Fruit fly (Drosophila melanogaster) whole organism, wandering third instar larva: ENCODE measurements around the gene asp.

Experiments used
- Jra ChIP-seq: sonication (Bioruptor generic); optimal IDR thresholded peaks from 2 replicates; lab custom pipeline; 2016; ENCODE audit warnings: missing biosample characterization, missing genetic modification characterization
- N ChIP-seq: fragments of >200 bp; optimal IDR thresholded peaks from 2 replicates; lab custom pipeline; 2018; ENCODE audit warnings: missing biosample characterization, missing external identifiers, missing genetic modification characterization
- Sp1 ChIP-seq: fragments of 200-800 bp; sonication (Bioruptor generic); optimal IDR thresholded peaks from 3 replicates; lab custom pipeline; 2019; ENCODE audit warnings: missing biosample characterization, mild to moderate bottlenecking, missing genetic modification characterization, moderate library complexity
- dl ChIP-seq, 2 experiments: fragments of 175-275, 200-275 bp in 1 of 2; fragments of 200-275 bp in 1 of 2; sonication (Bioruptor generic); optimal IDR thresholded peaks; lab custom pipeline; 2018; ENCODE audit warnings: mild to moderate bottlenecking in 2 of 2, missing biosample characterization in 2 of 2, missing genetic modification characterization in 2 of 2, moderate library complexity in 2 of 2; ENCODE audit not compliant: partially characterized antibody in 2 of 2, insufficient read depth in 1 of 2
- jim ChIP-seq: fragments of 175-275, 200-325 bp; sonication (Bioruptor generic); optimal IDR thresholded peaks from 2 replicates; lab custom pipeline; 2016; ENCODE audit warnings: missing biosample characterization, mild to moderate bottlenecking, missing genetic modification characterization
- pan ChIP-seq: fragments of >200 bp; optimal IDR thresholded peaks from 2 replicates; lab custom pipeline; 2017
- psq ChIP-seq: fragments of 200-800 bp; sonication (Bioruptor generic); optimal IDR thresholded peaks from 3 replicates; lab custom pipeline; 2017; ENCODE audit warnings: missing biosample characterization, mild to moderate bottlenecking, missing genetic modification characterization, moderate library complexity
- usp ChIP-seq: fragments of >200 bp; optimal IDR thresholded peaks from 2 replicates; lab custom pipeline; 2017; ENCODE audit warnings: missing biosample characterization, missing genetic modification characterization

dm6 chr3R:24799503-24799902 lies 45.9 kb downstream of the asp start, which contains the start of gene Ude:
- TF ChIP-seq Jra (GFP tag; lab: Kevin White, UChicago), result no peak
- no peak for TF ChIP-seq pan (lab: Kevin White, UChicago)
- TF ChIP-seq usp (GFP tag; lab: Kevin White, UChicago), result no peak
- no peak for TF ChIP-seq N (GFP tag; lab: Kevin White, UChicago)
- TF ChIP-seq dl (GFP tag; optimal IDR thresholded peaks at IDR 0.05; lab: Kevin White, UChicago; ENCODE audit: insufficient read depth in 1 of 2, partially characterized antibody in 2 of 2), result peak in 1 of 2 experiments; percentile 44
- no peak for TF ChIP-seq jim
- no peak for TF ChIP-seq Sp1
- TF ChIP-seq psq, result peak; percentile 11
